Worm (Caenorhabditis elegans) whole organism, L3 larva: Measurements from ENCODE around the gene ZK287.7.

Experiments
- ZK546.5 ChIP-seq: sonication (generic microtip); optimal IDR thresholded peaks from 2 replicates; lab custom pipeline; 2017; ENCODE audit warnings: missing biosample characterization, missing genetic modification characterization
- ama-1 ChIP-seq: fragments of 150-350 bp; optimal IDR thresholded peaks from 2 replicates; lab custom pipeline; 2018
- ceh-16 ChIP-seq: sonication (generic microtip); optimal IDR thresholded peaks from 2 replicates; lab custom pipeline; 2017; ENCODE audit warnings: missing biosample characterization, missing genetic modification characterization
- ceh-9 ChIP-seq: sonication (generic microtip); optimal IDR thresholded peaks from 2 replicates; lab custom pipeline; 2018; ENCODE audit warnings: missing biosample characterization, missing genetic modification characterization
- daf-12 ChIP-seq: fragments of 150-350 bp; optimal IDR thresholded peaks from 2 replicates; lab custom pipeline; 2014; ENCODE audit warnings: missing biosample characterization, missing genetic modification reagents, missing genetic modification characterization
- egl-27 ChIP-seq: sonication (generic microtip); optimal IDR thresholded peaks from 4 replicates; lab custom pipeline; 2017; ENCODE audit warnings: missing biosample characterization, missing genetic modification reagents, missing genetic modification characterization
- egl-5 ChIP-seq: fragments of 150-350 bp; optimal IDR thresholded peaks from 2 replicates; lab custom pipeline; 2017; ENCODE audit warnings: missing biosample characterization, missing genetic modification reagents, missing genetic modification characterization, inconsistent platforms
- elt-1 ChIP-seq: fragments of 150-350 bp; optimal IDR thresholded peaks from 2 replicates; lab custom pipeline; 2014; ENCODE audit warnings: missing biosample characterization, missing genetic modification characterization
- elt-2 ChIP-seq: sonication (generic microtip); optimal IDR thresholded peaks from 2 replicates; lab custom pipeline; 2016; ENCODE audit warnings: missing genetic modification reagents, mild to moderate bottlenecking, missing genetic modification characterization, missing compliant biosample characterization
- elt-3 ChIP-seq, 3 experiments: fragments of 150-350 bp in 1 of 3; sonication (generic microtip) in 2 of 3; optimal IDR thresholded peaks; 2 replicates in 2 of 3; 4 replicates in 1 of 3; lab custom pipeline; 2014 to 2017; ENCODE audit warnings: missing biosample characterization in 3 of 3, missing genetic modification characterization in 3 of 3
- eor-1 ChIP-seq, 2 experiments: fragments of 150-350 bp; optimal IDR thresholded peaks; 2 replicates each; lab custom pipeline; 2014 to 2018; ENCODE audit warnings: missing biosample characterization in 2 of 2, missing genetic modification characterization in 2 of 2
- fkh-10 ChIP-seq: sonication (generic microtip); optimal IDR thresholded peaks from 2 replicates; lab custom pipeline; 2017; ENCODE audit warnings: missing biosample characterization, missing genetic modification reagents, missing genetic modification characterization
- jun-1 ChIP-seq: fragments of 150-350 bp; optimal IDR thresholded peaks from 2 replicates; lab custom pipeline; 2014; ENCODE audit warnings: missing biosample characterization, missing genetic modification reagents, missing genetic modification characterization
- lin-15B ChIP-seq: fragments of 150-350 bp; optimal IDR thresholded peaks from 2 replicates; lab custom pipeline; 2014; ENCODE audit warnings: missing biosample characterization, missing genetic modification characterization
- lin-39 ChIP-seq: fragments of 150-350 bp; optimal IDR thresholded peaks from 2 replicates; lab custom pipeline; 2018; ENCODE audit warnings: missing biosample characterization, missing genetic modification reagents, missing genetic modification characterization
- lsy-12 ChIP-seq: sonication (generic microtip); optimal IDR thresholded peaks from 2 replicates; lab custom pipeline; 2016; ENCODE audit warnings: mild to moderate bottlenecking, missing genetic modification characterization, missing compliant biosample characterization
- mdl-1 ChIP-seq: fragments of 150-350 bp; optimal IDR thresholded peaks from 2 replicates; lab custom pipeline; 2014; ENCODE audit warnings: missing biosample characterization, missing genetic modification characterization
- mml-1 ChIP-seq: fragments of 150-350 bp; sonication (generic microtip); optimal IDR thresholded peaks from 3 replicates; lab custom pipeline; 2014; ENCODE audit warnings: missing biosample characterization, missing genetic modification characterization
- nfya-1 ChIP-seq: sonication (generic microtip); optimal IDR thresholded peaks from 2 replicates; lab custom pipeline; 2017; ENCODE audit warnings: missing genetic modification characterization, mild to moderate bottlenecking, missing compliant biosample characterization, antibody characterized with exemption, moderate library complexity; ENCODE audit not compliant: insufficient read depth
- nhr-11 ChIP-seq: fragments of 150-350 bp; optimal IDR thresholded peaks from 2 replicates; lab custom pipeline; 2014; ENCODE audit warnings: missing biosample characterization, missing genetic modification characterization
- nhr-237 ChIP-seq: fragments of 150-350 bp; optimal IDR thresholded peaks from 2 replicates; lab custom pipeline; 2014; ENCODE audit warnings: missing biosample characterization, missing genetic modification characterization
- nhr-25 ChIP-seq: sonication (generic microtip); optimal IDR thresholded peaks from 2 replicates; lab custom pipeline; 2017; ENCODE audit warnings: missing biosample characterization, missing genetic modification characterization
- nhr-28 ChIP-seq: fragments of 150-350 bp; optimal IDR thresholded peaks from 2 replicates; lab custom pipeline; 2014; ENCODE audit warnings: missing biosample characterization, missing genetic modification characterization
- nhr-76 ChIP-seq: fragments of 150-350 bp; sonication (generic microtip); optimal IDR thresholded peaks from 5 replicates; lab custom pipeline; 2014; ENCODE audit warnings: missing biosample characterization, missing genetic modification characterization
- nhr-77 ChIP-seq: fragments of 150-350 bp; optimal IDR thresholded peaks from 2 replicates; lab custom pipeline; 2014; ENCODE audit warnings: missing biosample characterization, missing genetic modification characterization
- pha-4 ChIP-seq: fragments of 150-350 bp; optimal IDR thresholded peaks from 2 replicates; lab custom pipeline; 2014; ENCODE audit warnings: missing biosample characterization, missing genetic modification reagents, missing genetic modification characterization
- sea-2 ChIP-seq: fragments of 150-350 bp; sonication (generic microtip); optimal IDR thresholded peaks from 4 replicates; lab custom pipeline; 2014; ENCODE audit warnings: missing biosample characterization, missing genetic modification reagents, missing genetic modification characterization
- tbx-2 ChIP-seq: sonication (generic microtip); optimal IDR thresholded peaks from 2 replicates; lab custom pipeline; 2016; ENCODE audit warnings: mild to moderate bottlenecking, missing genetic modification characterization, missing compliant biosample characterization
- unc-39 ChIP-seq: sonication (generic microtip); optimal IDR thresholded peaks from 4 replicates; lab custom pipeline; 2017; ENCODE audit warnings: missing biosample characterization, missing genetic modification characterization
- ztf-11 ChIP-seq: fragments of 150-350 bp; optimal IDR thresholded peaks from 2 replicates; lab custom pipeline; 2014; ENCODE audit warnings: missing biosample characterization, missing genetic modification characterization
- ztf-4 ChIP-seq: fragments of 150-350 bp; optimal IDR thresholded peaks from 2 replicates; lab custom pipeline; 2014; ENCODE audit warnings: missing biosample characterization, missing genetic modification characterization

ZK287.7 gene

DNA sequence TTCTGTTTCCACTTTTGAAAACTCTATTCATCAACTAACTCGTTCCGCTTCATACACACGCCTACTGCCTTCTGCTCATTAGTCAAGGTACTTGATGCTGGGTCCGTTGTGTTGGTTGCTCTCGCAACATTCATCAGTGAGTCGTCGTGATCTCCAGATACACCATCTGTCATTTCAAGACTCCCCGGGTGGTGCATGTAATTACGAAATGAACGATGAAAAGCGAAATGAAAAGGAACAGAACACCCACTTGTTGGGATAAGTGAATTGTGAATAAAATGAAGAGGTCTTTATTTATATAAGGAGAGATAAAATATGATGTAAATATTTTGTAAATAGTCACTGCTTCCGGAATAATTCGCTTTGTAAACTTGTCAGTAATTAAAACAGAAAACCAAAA is 28.9 kb upstream of the ZK287.7 start:
- TF ChIP-seq sea-2 (GFP tag; lab: Kevin White, UChicago) (no peak), nhr-11 (no peak), jun-1 (tag; lab: Kevin White, UChicago) (no peak), elt-2 (tag; lab: Kevin White, UChicago) (no peak), ztf-11 (tag; lab: Kevin White, UChicago) (no peak), mml-1 (tag; lab: Kevin White, UChicago) (no peak), nhr-77 (tag; lab: Kevin White, UChicago) (no peak), nhr-76 (tag; lab: Kevin White, UChicago) (no peak), ceh-16 (tag; lab: Kevin White, UChicago) (no peak), nhr-25 (no peak), lsy-12 (tag; lab: Kevin White, UChicago) (no peak), tbx-2 (no peak), fkh-10 (no peak), ama-1 (no peak)

- TF ChIP-seq lin-15B (tag; lab: Kevin White, UChicago) (peak; percentile 29), unc-39 (tag; lab: Kevin White, UChicago) (no peak), eor-1 (tag; optimal IDR thresholded peaks at IDR 0.05; lab: Kevin White, UChicago) (no peak), mdl-1 (peak; percentile 43), nfya-1 (tag; lab: Kevin White, UChicago) (peak; percentile 59), egl-5 (tag; lab: Kevin White, UChicago) (no peak), lin-39 (tag; lab: Kevin White, UChicago) (peak; percentile 74), ceh-9 (tag; lab: Kevin White, UChicago) (no peak), elt-3 (tag; optimal IDR thresholded peaks at IDR 0.05; lab: Kevin White, UChicago) (no peak), fkh-10 (peak; percentile 78)
- TF ChIP-seq, all 47 proteins: peak for 5
Observed at ce11 chrV:9664620-9665019, 28.2 kb upstream of the ZK287.7 start.

ce11 chrV:9666394-9666793 is 26.5 kb upstream of the ZK287.7 start, which contains the start of gene ZK287.1:
TSS of gene ZK287.1 (plus strand) at chrV:9666694.
- TF ChIP-seq nfya-1 (tag; lab: Kevin White, UChicago) (peak; percentile 27), ztf-11 (tag; lab: Kevin White, UChicago) (no peak), nhr-237 (tag; lab: Kevin White, UChicago) (no peak), nhr-77 (tag; lab: Kevin White, UChicago) (no peak), lin-39 (tag; lab: Kevin White, UChicago) (peak; percentile 15)

- peak; percentile 70 for TF ChIP-seq elt-2 (tag; lab: Kevin White, UChicago)
- TF ChIP-seq mml-1 (tag; lab: Kevin White, UChicago), result no peak
Observed at ce11 chrV:9672495-9672894, 20.4 kb upstream of the ZK287.7 start.

ce11 chrV:9673199-9673843 is 19.5 kb upstream of the ZK287.7 start, which contains the start of gene sulp-8:
TSS of gene sulp-8 (minus strand) at chrV:9673667.
- TF ChIP-seq elt-1, result no peak
- TF ChIP-seq daf-12 (tag; lab: Kevin White, UChicago), result no peak
- no peak for TF ChIP-seq ztf-11 (tag; lab: Kevin White, UChicago)
- TF ChIP-seq nhr-11, result no peak
- TF ChIP-seq elt-2 (tag; lab: Kevin White, UChicago), result peak; percentile 71
- TF ChIP-seq egl-27 (tag; lab: Kevin White, UChicago), result no peak
- no peak for TF ChIP-seq ztf-4
- no peak for TF ChIP-seq ceh-16 (tag; lab: Kevin White, UChicago)
- no peak for TF ChIP-seq jun-1 (tag; lab: Kevin White, UChicago)
- no peak for TF ChIP-seq ZK546.5 (tag; lab: Kevin White, UChicago)
- no peak for TF ChIP-seq nhr-25
- TF ChIP-seq lin-15B (tag; lab: Kevin White, UChicago), result no peak
- TF ChIP-seq sea-2 (GFP tag; lab: Kevin White, UChicago), result no peak
- peak; percentile 51 for TF ChIP-seq pha-4 (tag; lab: Kevin White, UChicago)

- no peak for TF ChIP-seq fkh-10
- TF ChIP-seq nhr-28, result no peak
- no peak for TF ChIP-seq elt-2 (tag; lab: Kevin White, UChicago)
- TF ChIP-seq nhr-77 (tag; lab: Kevin White, UChicago), result no peak
Observed at ce11 chrV:9677977-9678376, 14.9 kb upstream of the ZK287.7 start, which contains the start of gene cthd-1. TSS of gene cthd-1 (plus strand) at chrV:9678277.
